Fruit fly (Drosophila melanogaster) whole organism, embryonic: ENCODE data around the gene T48.

Experiments
- Awh ChIP-seq: fragments of 200-800 bp; sonication (Bioruptor generic); IDR thresholded peaks from 2 replicates; pipeline ENCODE4, ENCODE4 v1.3.6; 2022; ENCODE audit warnings: missing biosample characterization, missing genetic modification characterization
- CG10209 ChIP-seq: fragments of 200-800 bp; sonication (Bioruptor generic); optimal IDR thresholded peaks from 3 replicates; lab custom pipeline; 2017; ENCODE audit warnings: missing biosample characterization, mild to moderate bottlenecking, missing genetic modification characterization, missing genetic modification reagents
- CG12769 ChIP-seq: fragments of 200-800 bp; sonication (Bioruptor generic); optimal IDR thresholded peaks from 2 replicates; lab custom pipeline; 2019; ENCODE audit warnings: missing biosample characterization, mild to moderate bottlenecking, missing genetic modification characterization, moderate library complexity
- CG14014 ChIP-seq: fragments of 200-800 bp; sonication (Bioruptor generic); IDR thresholded peaks from 2 replicates; pipeline ENCODE4 v1.3.6; 2022; ENCODE audit warnings: missing biosample characterization, missing genetic modification characterization
- CG15696 ChIP-seq: fragments of 200-800 bp; sonication (Bioruptor generic); optimal IDR thresholded peaks from 2 replicates; lab custom pipeline; 2019; ENCODE audit warnings: missing biosample characterization, mild to moderate bottlenecking, missing genetic modification characterization, moderate library complexity
- CG18764 ChIP-seq: fragments of 200-800 bp; sonication (Bioruptor generic); optimal IDR thresholded peaks from 3 replicates; lab custom pipeline; 2016; ENCODE audit warnings: missing biosample characterization, missing genetic modification characterization
- CG2129 ChIP-seq: fragments of 200-800 bp; sonication (Bioruptor generic); IDR thresholded peaks from 2 replicates; pipeline ENCODE4 v1.3.6; 2022; ENCODE audit warnings: missing biosample characterization, missing genetic modification characterization; ENCODE audit not compliant: partially characterized antibody
- CG32767 ChIP-seq: fragments of 200-800 bp; sonication (Bioruptor generic); IDR thresholded peaks from 2 replicates; pipeline ENCODE4 v1.3.6; 2022; ENCODE audit warnings: missing biosample characterization, missing genetic modification characterization
- CG3281 ChIP-seq: fragments of 200-800 bp; sonication (Bioruptor generic); optimal IDR thresholded peaks from 3 replicates; lab custom pipeline; 2017; ENCODE audit warnings: missing biosample characterization, mild to moderate bottlenecking, missing genetic modification characterization
- CG34422 ChIP-seq: fragments of 200-800 bp; sonication (Bioruptor generic); IDR thresholded peaks from 3 replicates; pipeline ENCODE4 v1.3.6; 2022; ENCODE audit warnings: missing biosample characterization, missing genetic modification characterization
- CG3847 ChIP-seq: fragments of 200-800 bp; sonication (Bioruptor generic); IDR thresholded peaks from 2 replicates; pipeline ENCODE4 v1.3.6; 2022; ENCODE audit warnings: missing biosample characterization, missing genetic modification characterization
- CG4820 ChIP-seq: fragments of 200-800 bp; sonication (Bioruptor generic); optimal IDR thresholded peaks from 3 replicates; lab custom pipeline; 2016; ENCODE audit warnings: missing biosample characterization, missing genetic modification characterization
- CG5953 ChIP-seq: fragments of 200-800 bp; sonication (Bioruptor generic); IDR thresholded peaks from 2 replicates; pipeline ENCODE4 v1.3.6; 2022; ENCODE audit warnings: missing biosample characterization, missing genetic modification characterization
- CG6689 ChIP-seq: fragments of 200-800 bp; sonication (Bioruptor generic); IDR thresholded peaks from 2 replicates; pipeline ENCODE4 v1.3.6; 2022; ENCODE audit warnings: missing biosample characterization, missing genetic modification characterization
- CG7987 ChIP-seq: fragments of 200-800 bp; sonication (Bioruptor generic); optimal IDR thresholded peaks from 2 replicates; lab custom pipeline; 2018; ENCODE audit warnings: missing biosample characterization, mild to moderate bottlenecking, missing genetic modification characterization, moderate library complexity
- CoRest ChIP-seq: fragments of 200-800 bp; sonication (Bioruptor generic); optimal IDR thresholded peaks from 3 replicates; lab custom pipeline; 2018; ENCODE audit warnings: missing biosample characterization, mild to moderate bottlenecking, missing genetic modification characterization, moderate library complexity
- Dad ChIP-seq: fragments of 200-800 bp; sonication (Bioruptor generic); optimal IDR thresholded peaks from 3 replicates; lab custom pipeline; 2016; ENCODE audit warnings: missing biosample characterization, missing genetic modification characterization
- Dfd ChIP-seq, 2 experiments: fragments of >200 bp; optimal IDR thresholded peaks; 2 replicates each; lab custom pipeline; 2017; ENCODE audit warnings: missing biosample characterization in 2 of 2, missing genetic modification characterization in 2 of 2
- Gug ChIP-seq: fragments of 200-800 bp; sonication (Bioruptor generic); IDR thresholded peaks from 4 replicates; pipeline ENCODE4 v1.3.6; 2022; ENCODE audit warnings: missing biosample characterization, missing genetic modification characterization
- HLH3B ChIP-seq: fragments of 200-800 bp; sonication (Bioruptor generic); IDR thresholded peaks from 2 replicates; pipeline ENCODE4 v1.3.6; 2022; ENCODE audit warnings: missing biosample characterization, missing genetic modification characterization
- HmgZ ChIP-seq: fragments of 200-800 bp; sonication (Bioruptor generic); optimal IDR thresholded peaks from 2 replicates; lab custom pipeline; 2018; ENCODE audit warnings: missing biosample characterization, mild to moderate bottlenecking, missing genetic modification characterization
- Hmr ChIP-seq: fragments of 200-800 bp; sonication (Bioruptor generic); optimal IDR thresholded peaks from 3 replicates; lab custom pipeline; 2017; ENCODE audit warnings: mild to moderate bottlenecking, missing biosample characterization, missing genetic modification reagents, missing genetic modification characterization
- Hr51 ChIP-seq, 2 experiments: fragments of 200-800 bp; sonication (Bioruptor generic); optimal IDR thresholded peaks; 2 replicates in 1 of 2; 3 replicates in 1 of 2; lab custom pipeline; 2016 to 2018; ENCODE audit warnings: missing biosample characterization in 2 of 2, missing genetic modification characterization in 2 of 2, mild to moderate bottlenecking in 1 of 2, moderate library complexity in 1 of 2
- Jarid2 ChIP-seq: fragments of 200-800 bp; sonication (Bioruptor generic); optimal IDR thresholded peaks from 3 replicates; lab custom pipeline; 2017; ENCODE audit warnings: mild to moderate bottlenecking, missing biosample characterization, missing genetic modification reagents, missing genetic modification characterization
- Lim3 ChIP-seq: fragments of 200-800 bp; sonication (Bioruptor generic); IDR thresholded peaks from 2 replicates; pipeline ENCODE4 v1.3.6; 2022; ENCODE audit warnings: missing biosample characterization, missing genetic modification characterization
- MTF-1 ChIP-seq: fragments of 200-800 bp; sonication (Bioruptor generic); optimal IDR thresholded peaks from 2 replicates; lab custom pipeline; 2018; ENCODE audit warnings: missing biosample characterization, mild to moderate bottlenecking, missing genetic modification characterization, borderline replicate concordance
- Med ChIP-seq: fragments of 200-800 bp; sonication (Bioruptor generic); peaks from one replicate; lab custom pipeline; 2016; ENCODE audit warnings: missing biosample characterization, missing genetic modification characterization, mild to moderate bottlenecking, inconsistent platforms, moderate library complexity
- Mes4 ChIP-seq: fragments of 200-800 bp; sonication (Bioruptor generic); optimal IDR thresholded peaks from 2 replicates; lab custom pipeline; 2016; ENCODE audit warnings: missing biosample characterization, missing genetic modification characterization
- Nf-YC ChIP-seq: fragments of 200-800 bp; optimal IDR thresholded peaks from 3 replicates; lab custom pipeline; 2019; ENCODE audit warnings: missing biosample characterization, mild to moderate bottlenecking, missing genetic modification characterization, moderate library complexity
- Sin3A ChIP-seq: fragments of >200 bp; optimal IDR thresholded peaks from 2 replicates; lab custom pipeline; 2018
- Sox102F ChIP-seq: fragments of 200-800 bp; sonication (Bioruptor generic); optimal IDR thresholded peaks from 2 replicates; lab custom pipeline; 2018; ENCODE audit warnings: missing biosample characterization, mild to moderate bottlenecking, missing genetic modification characterization, moderate library complexity
- bab2 ChIP-seq: fragments of 200-800 bp; sonication (Bioruptor generic); optimal IDR thresholded peaks from 2 replicates; lab custom pipeline; 2016; ENCODE audit warnings: missing biosample characterization, missing genetic modification characterization
- corto ChIP-seq: fragments of 200-800 bp; sonication (Bioruptor generic); optimal IDR thresholded peaks from 2 replicates; lab custom pipeline; 2016; ENCODE audit warnings: missing biosample characterization, mild to moderate bottlenecking, missing genetic modification characterization, moderate library complexity
- dysf ChIP-seq: fragments of 200-800 bp; sonication (Bioruptor generic); IDR thresholded peaks from 3 replicates; pipeline ENCODE4 v1.3.6; 2022; ENCODE audit warnings: missing biosample characterization, missing genetic modification characterization
- gce ChIP-seq: fragments of 200-800 bp; sonication (Bioruptor generic); IDR thresholded peaks from 3 replicates; pipeline ENCODE4 v1.3.6; 2022; ENCODE audit warnings: missing biosample characterization, missing genetic modification characterization
- kah ChIP-seq: fragments of 200-800 bp; sonication (Bioruptor generic); optimal IDR thresholded peaks from 2 replicates; lab custom pipeline; 2018; ENCODE audit warnings: missing biosample characterization, mild to moderate bottlenecking, missing genetic modification characterization
- knrl ChIP-seq: fragments of 200-800 bp; sonication (Bioruptor generic); IDR thresholded peaks from 3 replicates; pipeline ENCODE4 v1.3.6; 2022; ENCODE audit warnings: missing biosample characterization, missing genetic modification characterization; ENCODE audit not compliant: partially characterized antibody
- nau ChIP-seq: fragments of 200-800 bp; sonication (Bioruptor generic); optimal IDR thresholded peaks from 3 replicates; lab custom pipeline; 2017; ENCODE audit warnings: missing biosample characterization, mild to moderate bottlenecking, missing genetic modification characterization, missing genetic modification reagents
- ranshi ChIP-seq: fragments of 200-800 bp; sonication (Bioruptor generic); IDR thresholded peaks from 2 replicates; pipeline ENCODE4 v1.3.6; 2022; ENCODE audit warnings: missing biosample characterization, missing genetic modification characterization
- scrt ChIP-seq: fragments of 200-800 bp; sonication (Bioruptor generic); optimal IDR thresholded peaks from 2 replicates; lab custom pipeline; 2018; ENCODE audit warnings: missing biosample characterization, mild to moderate bottlenecking, missing genetic modification characterization, moderate library complexity
- shn ChIP-seq: fragments of 200-800 bp; sonication (Bioruptor generic); optimal IDR thresholded peaks from 3 replicates; lab custom pipeline; 2016; ENCODE audit warnings: missing biosample characterization, missing genetic modification characterization
- sr ChIP-seq: fragments of 200-800 bp; sonication (Bioruptor generic); IDR thresholded peaks from 3 replicates; pipeline ENCODE4 v1.3.6; 2022; ENCODE audit warnings: missing biosample characterization, missing genetic modification characterization
- twi ChIP-seq: fragments of 200-800 bp; optimal IDR thresholded peaks from 2 replicates; lab custom pipeline; 2019; ENCODE audit warnings: missing biosample characterization, mild to moderate bottlenecking, missing genetic modification characterization, moderate library complexity
- wek ChIP-seq: fragments of 200-800 bp; sonication (Bioruptor generic); optimal IDR thresholded peaks from 3 replicates; lab custom pipeline; 2018; ENCODE audit warnings: missing biosample characterization, mild to moderate bottlenecking, missing genetic modification characterization, moderate library complexity
- z ChIP-seq: fragments of 200-800 bp; sonication (Bioruptor generic); IDR thresholded peaks from 3 replicates; pipeline ENCODE4 v1.3.6; 2022; ENCODE audit warnings: missing biosample characterization, missing genetic modification characterization
- zfh2 ChIP-seq: fragments of 200-800 bp; sonication (Bioruptor generic); optimal IDR thresholded peaks from 2 replicates; lab custom pipeline; 2016; ENCODE audit warnings: missing biosample characterization, missing genetic modification characterization

Gene T48

dm6 chr3R:26859228-26859627, 22.3 kb upstream of the T48 start (continued):
- TF ChIP-seq Hr51 (GFP tag; optimal IDR thresholded peaks at IDR 0.05; lab: Kevin White, UChicago): peak in 1 of 2 experiments; percentile 19
- TF ChIP-seq CG15696: peak; percentile 54
- no peak for TF ChIP-seq corto (GFP tag; lab: Kevin White, UChicago)
- no peak for TF ChIP-seq MTF-1 (GFP tag; lab: Kevin White, UChicago)
- no peak for TF ChIP-seq Sin3A (lab: Kevin White, UChicago)
- TF ChIP-seq Mes4 (GFP tag; lab: Kevin White, UChicago): peak; percentile 18
- TF ChIP-seq CG7987 (GFP tag; lab: Kevin White, UChicago): no peak
- peak; percentile 76 for TF ChIP-seq Dad (GFP tag; lab: Kevin White, UChicago)
- TF ChIP-seq Sox102F (GFP tag; lab: Kevin White, UChicago): peak; percentile 45
- 0 out of 2 replicates have a peak, but pooled peaks have one; percentile 45 for TF ChIP-seq CG14014
- peak; percentile 25 for TF ChIP-seq CG12769 (tag; lab: Kevin White, UChicago)
- TF ChIP-seq CG18764 (GFP tag; lab: Kevin White, UChicago): no peak
- TF ChIP-seq Lim3: no peak
- no peak for TF ChIP-seq CG4820
- no peak for TF ChIP-seq Jarid2 (GFP tag; lab: Kevin White, UChicago)
- TF ChIP-seq CG3847: no peak
- no peak for TF ChIP-seq Dfd (GFP tag; optimal IDR thresholded peaks at IDR 0.05; lab: Kevin White, UChicago)
- TF ChIP-seq Gug (GFP tag; lab: Robert Waterston, UW): peak; percentile 53; the same call in 1 of the 4 replicates
- 0 out of 3 replicates have a peak, but pooled peaks have one; percentile 36 for TF ChIP-seq z
- no peak for TF ChIP-seq CG2129 (GFP tag; lab: Robert Waterston, UW)
- peak; percentile 75; the same call in 1 of the 3 replicates for TF ChIP-seq gce (GFP tag; lab: Robert Waterston, UW)
- no peak for TF ChIP-seq nau
- TF ChIP-seq CG3281 (GFP tag; lab: Kevin White, UChicago): peak; percentile 43
- no peak for TF ChIP-seq twi
- no peak for TF ChIP-seq wek (GFP tag; lab: Kevin White, UChicago)
- TF ChIP-seq knrl (GFP tag; lab: Robert Waterston, UW): no peak
- peak; percentile 56; the same call in 2 of the 3 replicates for TF ChIP-seq dysf
- peak; percentile 82 for TF ChIP-seq Awh (GFP tag; lab: Robert Waterston, UW)
- no peak for TF ChIP-seq HmgZ
- peak; percentile 52; the same call in 1 of the 2 replicates for TF ChIP-seq CG6689
- peak; percentile 82 for TF ChIP-seq ranshi (GFP tag; lab: Robert Waterston, UW)
- TF ChIP-seq HLH3B (GFP tag; lab: Robert Waterston, UW): peak; percentile 66

DNA sequence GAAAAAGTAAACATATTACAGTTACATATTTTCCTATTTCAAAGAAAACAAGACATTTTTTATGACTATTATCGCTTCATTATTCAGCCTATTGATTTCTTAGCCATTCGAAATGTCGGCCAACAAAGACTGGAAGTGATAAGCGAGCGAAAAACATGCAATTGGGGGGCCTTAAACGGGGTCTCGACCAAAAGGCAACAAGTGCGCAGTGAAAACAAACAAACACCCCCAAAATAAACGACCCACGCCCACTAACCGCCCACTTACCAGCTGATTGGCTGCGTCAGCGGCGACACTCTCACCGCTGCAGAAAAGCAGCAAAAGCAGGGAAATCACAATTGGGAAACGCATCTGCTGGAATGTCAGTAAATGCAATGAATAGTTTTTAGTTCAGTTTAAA, 19.3 kb upstream of the T48 start:
- no peak for TF ChIP-seq CG32767 (GFP tag; lab: Robert Waterston, UW)
- no peak for TF ChIP-seq Dad (GFP tag; lab: Kevin White, UChicago)
- TF ChIP-seq CG10209 (GFP tag; lab: Kevin White, UChicago): no peak
- no peak for TF ChIP-seq CoRest (tag; lab: Kevin White, UChicago)
- peak; percentile 72 for TF ChIP-seq kah (GFP tag; lab: Kevin White, UChicago)
- TF ChIP-seq bab2 (GFP tag; lab: Kevin White, UChicago): no peak
- TF ChIP-seq Med (GFP tag; lab: Kevin White, UChicago): peak; percentile 6
- no peak for TF ChIP-seq zfh2
- peak; percentile 46 for TF ChIP-seq Nf-YC
- TF ChIP-seq CG34422 (GFP tag; lab: Robert Waterston, UW): 0 out of 3 replicates have a peak, but pooled peaks have one; percentile 16
- 0 out of 2 replicates have a peak, but pooled peaks have one; percentile 30 for TF ChIP-seq Awh (GFP tag; lab: Robert Waterston, UW)
- TF ChIP-seq scrt (GFP tag; lab: Kevin White, UChicago): peak; percentile 76
- TF ChIP-seq CG5953: peak; percentile 12; the same call in 1 of the 2 replicates
- TF ChIP-seq shn (GFP tag; lab: Kevin White, UChicago): no peak
- no peak for TF ChIP-seq Hmr (GFP tag; lab: Kevin White, UChicago)
- TF ChIP-seq sr (GFP tag; lab: Robert Waterston, UW): peak; percentile 39; the same call in 1 of the 3 replicates
